Fruit fly (Drosophila melanogaster) whole organism, embryonic: ENCODE data around the gene Jhbp11.

Experiments used
- Aef1 ChIP-seq: fragments of 200-800 bp; sonication (Bioruptor generic); IDR thresholded peaks from 3 replicates; pipeline ENCODE4 v1.3.6; 2022; ENCODE audit warnings: missing biosample characterization, missing genetic modification characterization
- Bdp1 ChIP-seq: fragments of 200-800 bp; sonication (Bioruptor generic); optimal IDR thresholded peaks from 3 replicates; lab custom pipeline; 2016; ENCODE audit warnings: missing biosample characterization, missing genetic modification characterization
- Bgb ChIP-seq: fragments of 200-800 bp; sonication (Bioruptor generic); IDR thresholded peaks from 2 replicates; pipeline ENCODE4 v1.3.6; 2022; ENCODE audit warnings: missing biosample characterization, missing genetic modification characterization; ENCODE audit not compliant: partially characterized antibody
- Bteb2 ChIP-seq: fragments of 200-800 bp; sonication (Bioruptor generic); optimal IDR thresholded peaks from 2 replicates; lab custom pipeline; 2016; ENCODE audit warnings: missing biosample characterization, missing genetic modification characterization
- CG11247 ChIP-seq: fragments of 200-800 bp; sonication (Bioruptor generic); IDR thresholded peaks from 2 replicates; pipeline ENCODE4 v1.3.6; 2022; ENCODE audit warnings: missing biosample characterization, missing genetic modification characterization
- CG11456 ChIP-seq: fragments of 200-800 bp; sonication (Bioruptor generic); IDR thresholded peaks from 3 replicates; pipeline ENCODE4 v1.3.6; 2022; ENCODE audit warnings: missing biosample characterization, missing genetic modification characterization
- CG11695 ChIP-seq: fragments of 200-800 bp; sonication (Bioruptor generic); IDR thresholded peaks from 3 replicates; pipeline ENCODE4 v1.3.6; 2022; ENCODE audit warnings: missing biosample characterization, missing genetic modification characterization
- CG11723 ChIP-seq: fragments of 200-800 bp; sonication (Bioruptor generic); optimal IDR thresholded peaks from 2 replicates; lab custom pipeline; 2017; ENCODE audit warnings: missing biosample characterization, mild to moderate bottlenecking, missing genetic modification characterization
- CG12659 ChIP-seq: fragments of 200-800 bp; sonication (Bioruptor generic); optimal IDR thresholded peaks from 3 replicates; lab custom pipeline; 2017; ENCODE audit warnings: mild to moderate bottlenecking, missing biosample characterization, missing genetic modification reagents, missing genetic modification characterization
- CG16813 ChIP-seq: fragments of 200-800 bp; sonication (Bioruptor generic); IDR thresholded peaks from 3 replicates; pipeline ENCODE4 v1.3.6; 2022; ENCODE audit warnings: missing biosample characterization, missing genetic modification characterization; ENCODE audit not compliant: partially characterized antibody
- CG1792 ChIP-seq: fragments of 200-800 bp; sonication (Bioruptor generic); optimal IDR thresholded peaks from 2 replicates; lab custom pipeline; 2016; ENCODE audit warnings: missing biosample characterization, missing genetic modification characterization
- CG3847 ChIP-seq: fragments of 200-800 bp; sonication (Bioruptor generic); IDR thresholded peaks from 2 replicates; pipeline ENCODE4 v1.3.6; 2022; ENCODE audit warnings: missing biosample characterization, missing genetic modification characterization
- CG42726 ChIP-seq: fragments of 200-800 bp; sonication (Bioruptor generic); IDR thresholded peaks from 2 replicates; pipeline ENCODE4 v1.3.6; 2022; ENCODE audit warnings: missing biosample characterization, missing genetic modification characterization; ENCODE audit not compliant: partially characterized antibody
- CG4328 ChIP-seq: fragments of 200-800 bp; sonication (Bioruptor generic); optimal IDR thresholded peaks from 3 replicates; lab custom pipeline; 2017; ENCODE audit warnings: missing biosample characterization, missing genetic modification reagents, missing genetic modification characterization
- CG7271 ChIP-seq: fragments of 200-800 bp; sonication (Bioruptor generic); optimal IDR thresholded peaks from 2 replicates; lab custom pipeline; 2018; ENCODE audit warnings: missing biosample characterization, mild to moderate bottlenecking, missing genetic modification characterization, moderate library complexity
- CG7786 ChIP-seq: fragments of 200-800 bp; sonication (Bioruptor generic); optimal IDR thresholded peaks from 2 replicates; lab custom pipeline; 2016; ENCODE audit warnings: missing biosample characterization, missing genetic modification characterization
- CG8924 ChIP-seq: fragments of 200-800 bp; optimal IDR thresholded peaks from 3 replicates; lab custom pipeline; 2019; ENCODE audit warnings: missing biosample characterization, mild to moderate bottlenecking, missing genetic modification characterization, moderate library complexity
- CG9215 ChIP-seq: fragments of 200-800 bp; sonication (Bioruptor generic); IDR thresholded peaks from 2 replicates; pipeline ENCODE4 v1.3.6; 2022; ENCODE audit warnings: missing biosample characterization, missing genetic modification characterization
- CTCF ChIP-seq: fragments of 200-800 bp; sonication (Bioruptor generic); optimal IDR thresholded peaks from 2 replicates; lab custom pipeline; 2017; ENCODE audit warnings: missing biosample characterization, mild to moderate bottlenecking, missing genetic modification characterization, moderate library complexity
- Doc2 ChIP-seq: fragments of 200-800 bp; sonication (Bioruptor generic); IDR thresholded peaks from 2 replicates; pipeline ENCODE4 v1.3.6; 2022; ENCODE audit warnings: missing biosample characterization, missing genetic modification characterization
- E2f2 ChIP-seq: fragments of 200-800 bp; sonication (Bioruptor generic); IDR thresholded peaks from 2 replicates; pipeline ENCODE4 v1.3.6; 2022; ENCODE audit warnings: missing biosample characterization, missing genetic modification characterization
- Hr78 ChIP-seq, 2 experiments: fragments of 200-800 bp in 1 of 2; fragments of >200 bp in 1 of 2; sonication (Bioruptor generic) in 1 of 2; optimal IDR thresholded peaks; 2 replicates each; lab custom pipeline; 2017 to 2019; ENCODE audit warnings: missing biosample characterization in 2 of 2, missing genetic modification characterization in 2 of 2, mild to moderate bottlenecking in 1 of 2, moderate library complexity in 1 of 2
- PHDP ChIP-seq: fragments of 200-800 bp; sonication (Bioruptor generic); optimal IDR thresholded peaks from 3 replicates; lab custom pipeline; 2018; ENCODE audit warnings: missing biosample characterization, mild to moderate bottlenecking, missing genetic modification characterization, moderate library complexity
- Side ChIP-seq: fragments of 200-800 bp; sonication (Bioruptor generic); optimal IDR thresholded peaks from 2 replicates; lab custom pipeline; 2016; ENCODE audit warnings: missing biosample characterization, missing genetic modification characterization
- Six4 ChIP-seq: fragments of 200-800 bp; sonication (Bioruptor generic); optimal IDR thresholded peaks from 2 replicates; lab custom pipeline; 2016; ENCODE audit warnings: missing biosample characterization, missing genetic modification characterization
- amos ChIP-seq: fragments of 200-800 bp; sonication (Bioruptor generic); IDR thresholded peaks from 2 replicates; pipeline ENCODE4 v1.3.6; 2022; ENCODE audit warnings: missing biosample characterization, missing genetic modification characterization; ENCODE audit not compliant: partially characterized antibody
- ap ChIP-seq: fragments of 200-800 bp; sonication (Bioruptor generic); IDR thresholded peaks from 2 replicates; pipeline ENCODE4 v1.3.6; 2022; ENCODE audit warnings: missing biosample characterization, missing genetic modification characterization
- ash1 ChIP-seq: fragments of 200-800 bp; sonication (Bioruptor generic); optimal IDR thresholded peaks from 2 replicates; lab custom pipeline; 2018; ENCODE audit warnings: missing biosample characterization, mild to moderate bottlenecking, missing genetic modification characterization
- emc ChIP-seq: fragments of 200-800 bp; sonication (Bioruptor generic); optimal IDR thresholded peaks from 2 replicates; lab custom pipeline; 2016; ENCODE audit warnings: missing biosample characterization, missing genetic modification characterization
- exex ChIP-seq: fragments of 200-800 bp; sonication (Bioruptor generic); optimal IDR thresholded peaks from 4 replicates; lab custom pipeline; 2018; ENCODE audit warnings: missing biosample characterization, mild to moderate bottlenecking, missing genetic modification characterization, moderate library complexity
- eyg ChIP-seq: fragments of 200-800 bp; sonication (Bioruptor generic); optimal IDR thresholded peaks from 3 replicates; lab custom pipeline; 2016; ENCODE audit warnings: missing biosample characterization, missing genetic modification characterization
- fu2 ChIP-seq: fragments of 200-800 bp; sonication (Bioruptor generic); optimal IDR thresholded peaks from 2 replicates; lab custom pipeline; 2016; ENCODE audit warnings: missing biosample characterization, missing genetic modification characterization
- gfzf ChIP-seq: fragments of 200-800 bp; sonication (Bioruptor generic); optimal IDR thresholded peaks from 2 replicates; lab custom pipeline; 2016; ENCODE audit warnings: missing biosample characterization, mild to moderate bottlenecking, missing genetic modification characterization, moderate library complexity
- hbn ChIP-seq: fragments of 200-800 bp; sonication (Bioruptor generic); IDR thresholded peaks from 2 replicates; pipeline ENCODE4 v1.3.6; 2022; ENCODE audit warnings: missing biosample characterization, missing genetic modification characterization; ENCODE audit not compliant: partially characterized antibody
- kay ChIP-seq: fragments of 200-800 bp; sonication (Bioruptor generic); optimal IDR thresholded peaks from 2 replicates; lab custom pipeline; 2016; ENCODE audit warnings: missing biosample characterization, missing genetic modification characterization
- onecut ChIP-seq: fragments of 200-800 bp; sonication (Bioruptor generic); IDR thresholded peaks from 2 replicates; pipeline ENCODE4 v1.3.6; 2022; ENCODE audit warnings: missing biosample characterization, missing genetic modification characterization
- pita ChIP-seq: fragments of 200-800 bp; sonication (Bioruptor generic); optimal IDR thresholded peaks from 2 replicates; lab custom pipeline; 2017; ENCODE audit warnings: missing biosample characterization, mild to moderate bottlenecking, missing genetic modification characterization
- sc ChIP-seq, 3 experiments: fragments of >200 bp in 2 of 3; fragments of 200-800 bp in 1 of 3; sonication (Bioruptor generic) in 1 of 3; optimal IDR thresholded peaks; 2 replicates in 2 of 3; 3 replicates in 1 of 3; lab custom pipeline; 2017; ENCODE audit warnings: mild to moderate bottlenecking in 1 of 3, missing biosample characterization in 1 of 3, missing genetic modification characterization in 1 of 3, missing genetic modification reagents in 1 of 3
- sens ChIP-seq: fragments of 200-800 bp; sonication (Bioruptor generic); peaks from one replicate; lab custom pipeline; 2016; ENCODE audit warnings: missing biosample characterization, missing genetic modification characterization
- zen2 ChIP-seq: fragments of 200-800 bp; sonication (Bioruptor generic); IDR thresholded peaks from 3 replicates; pipeline ENCODE4 v1.3.6; 2022; ENCODE audit warnings: missing biosample characterization, missing genetic modification characterization; ENCODE audit not compliant: partially characterized antibody

Gene Jhbp11

dm6 chr3R:27100930-27101329, at the start of gene Jhbp11:
Gene Jhbp11 (plus strand): TSS chr3R:27101230.
- no peak for TF ChIP-seq sc (optimal IDR thresholded peaks at IDR 0.05; lab: Kevin White, UChicago)
- TF ChIP-seq sc (GFP tag; optimal IDR thresholded peaks at IDR 0.05; lab: Kevin White, UChicago) = no peak
- TF ChIP-seq Side = no peak
- peak; percentile 7 for TF ChIP-seq sens (GFP tag; lab: Kevin White, UChicago)

dm6 chr3R:27056152-27056551, 44.9 kb upstream of the Jhbp11 start:
- no peak for TF ChIP-seq onecut
- no peak for TF ChIP-seq E2f2 (GFP tag; lab: Robert Waterston, UW)
- no peak for TF ChIP-seq CG12659 (GFP tag; lab: Kevin White, UChicago)
- peak; percentile 22 for TF ChIP-seq CTCF (GFP tag; lab: Kevin White, UChicago)
- TF ChIP-seq zen2 = no peak
- peak; percentile 19; the same call in 1 of the 2 replicates for TF ChIP-seq amos
- TF ChIP-seq CG7786 (GFP tag; lab: Kevin White, UChicago) = no peak
- TF ChIP-seq Hr78 (GFP tag; optimal IDR thresholded peaks at IDR 0.05; lab: Kevin White, UChicago) = peak in 1 of 2 experiments; percentile 93
- no peak for TF ChIP-seq CG9215
- no peak for TF ChIP-seq CG11456 (GFP tag; lab: Robert Waterston, UW)
- TF ChIP-seq gfzf (GFP tag; lab: Kevin White, UChicago) = no peak
- no peak for TF ChIP-seq CG11723 (GFP tag; lab: Kevin White, UChicago)
- TF ChIP-seq Doc2 (GFP tag; lab: Robert Waterston, UW) = no peak
- TF ChIP-seq Aef1 (GFP tag; lab: Robert Waterston, UW) = no peak
- no peak for TF ChIP-seq Bteb2 (GFP tag; lab: Kevin White, UChicago)
- no peak for TF ChIP-seq fu2 (GFP tag; lab: Kevin White, UChicago)
- TF ChIP-seq CG16813 = peak; percentile 32; the same call in 1 of the 3 replicates
- TF ChIP-seq Bgb = peak; percentile 42; the same call in 1 of the 2 replicates
- no peak for TF ChIP-seq Bdp1 (GFP tag; lab: Kevin White, UChicago)
- no peak for TF ChIP-seq ap (GFP tag; lab: Robert Waterston, UW)

- TF ChIP-seq Six4 (GFP tag; lab: Kevin White, UChicago) = no peak
- no peak for TF ChIP-seq CG7271 (tag; lab: Kevin White, UChicago)
- no peak for TF ChIP-seq CG42726
- no peak for TF ChIP-seq kay (GFP tag; lab: Kevin White, UChicago)
- TF ChIP-seq exex = no peak
- TF ChIP-seq ash1 (GFP tag; lab: Kevin White, UChicago) = no peak
- TF ChIP-seq CG1792 (GFP tag; lab: Kevin White, UChicago) = no peak
- no peak for TF ChIP-seq CTCF (GFP tag; lab: Kevin White, UChicago)
- no peak for TF ChIP-seq hbn (GFP tag; lab: Robert Waterston, UW)
- no peak for TF ChIP-seq pita
- TF ChIP-seq CG11695 (GFP tag; lab: Robert Waterston, UW) = no peak
- TF ChIP-seq PHDP = no peak
- no peak for TF ChIP-seq emc (GFP tag; lab: Kevin White, UChicago)
- no peak for TF ChIP-seq eyg
- no peak for TF ChIP-seq CG8924 (tag; lab: Kevin White, UChicago)
- no peak for TF ChIP-seq ap (GFP tag; lab: Robert Waterston, UW)
- no peak for TF ChIP-seq CG11247
- TF ChIP-seq CG3847 (GFP tag; lab: Robert Waterston, UW) = no peak
- TF ChIP-seq Bgb = no peak
- no peak for TF ChIP-seq CG4328 (GFP tag; lab: Kevin White, UChicago)
These were observed 39.1 kb upstream of the Jhbp11 start, which contains the start of gene CG34292 for dm6 chr3R:27061916-27062315. Gene CG34292 (plus strand): TSS chr3R:27062216.
